Worm (Caenorhabditis elegans): ENCODE data around the gene K07E3.4.

The K07E3.4 gene

DNA sequence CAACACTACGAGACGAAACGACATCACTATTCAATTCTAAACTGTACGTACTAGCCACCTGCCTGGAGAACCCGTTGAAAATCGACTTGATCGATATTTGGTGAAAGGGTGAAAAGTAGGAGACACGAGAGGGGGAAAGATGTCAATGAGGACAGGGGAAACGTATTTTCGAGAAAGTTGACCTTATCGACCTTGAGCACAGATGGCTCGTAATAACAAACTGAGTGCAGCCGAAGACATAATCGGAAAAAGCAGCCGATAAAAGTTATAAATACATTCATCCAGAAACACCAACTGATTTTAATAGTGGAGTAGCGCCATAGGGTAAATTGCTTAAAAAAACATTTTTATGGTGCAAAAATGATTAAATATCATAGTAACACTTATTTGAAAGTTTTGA is 23.8 kb downstream of the K07E3.4 start:
- TF ChIP-seq unc-62 (GFP tag; optimal IDR thresholded peaks at IDR 0.05 in 1 of 2) (peak in 1 of 2 experiments; percentile 69), unc-62 (tag; optimal IDR thresholded peaks at IDR 0.05) (no peak), nhr-102 (tag; optimal IDR thresholded peaks at IDR 0.05) (no peak)

DNA sequence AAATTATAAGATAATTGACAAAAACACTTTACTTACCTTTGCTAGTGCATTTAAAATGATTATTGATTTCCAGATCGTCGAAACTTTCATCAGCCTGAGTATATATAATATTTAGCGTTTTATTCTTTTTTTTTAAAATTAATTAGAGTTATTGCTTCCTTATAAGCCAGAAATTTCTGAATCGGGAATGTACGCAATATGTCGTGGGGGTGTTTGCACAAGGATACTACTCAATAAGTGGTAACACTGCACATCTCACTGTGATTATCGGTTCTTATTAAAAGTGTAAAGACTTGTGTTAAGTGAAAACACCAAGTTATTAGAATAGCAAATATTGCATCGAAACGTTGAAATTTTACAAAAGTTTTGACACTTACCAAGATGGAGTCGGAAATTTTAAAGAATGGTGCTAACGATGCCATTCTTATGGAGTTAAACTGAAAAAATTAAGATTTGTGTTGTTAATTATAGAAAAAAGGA is 26.0 kb downstream of the K07E3.4 start, which contains the start of gene dim-1:
Gene dim-1 (minus strand): TSS at position 430 of the 480 bp plus-strand sequence.
- TF ChIP-seq ceh-32 (tag; optimal IDR thresholded peaks at IDR 0.05; ENCODE audit: poor library complexity) (no peak), aha-1 (tag) (peak; percentile 89)

DNA sequence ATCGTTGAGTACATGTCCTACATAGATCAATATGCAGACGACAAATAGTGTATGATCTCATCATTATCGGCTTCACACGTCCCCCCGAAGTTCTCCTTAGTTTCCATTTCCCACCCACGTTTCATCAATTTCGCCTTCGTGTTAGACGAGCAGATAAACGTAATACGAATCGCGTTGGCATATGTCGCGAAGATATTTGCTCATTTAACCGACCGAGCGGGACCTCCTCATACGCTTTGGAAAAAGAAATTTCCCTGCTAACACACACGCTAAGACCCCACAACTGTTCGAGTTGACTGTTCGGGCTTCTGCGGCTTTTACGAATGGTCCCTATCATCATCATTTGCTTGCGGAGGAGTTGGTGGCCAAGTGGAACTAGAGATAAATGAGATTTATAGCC is 29.3 kb downstream of the K07E3.4 start:
- no peak for TF ChIP-seq spr-3 (GFP tag; optimal IDR thresholded peaks at IDR 0.05)
- TF ChIP-seq mdt-29 (GFP tag; IDR thresholded peaks at IDR 0.05) = no peak
- TF ChIP-seq nhr-10 (tag; optimal IDR thresholded peaks at IDR 0.05) = no peak
- no peak for TF ChIP-seq unc-62 (GFP tag; optimal IDR thresholded peaks at IDR 0.05 in 1 of 2)
- TF ChIP-seq unc-62 (tag; optimal IDR thresholded peaks at IDR 0.05) = no peak
- no peak for TF ChIP-seq tra-1 (GFP tag; IDR thresholded peaks at IDR 0.05)
- no peak for TF ChIP-seq Y105C5A.15 (GFP tag; IDR thresholded peaks at IDR 0.05)
- no peak for TF ChIP-seq nhr-76 (tag; optimal IDR thresholded peaks at IDR 0.05)
- no peak for TF ChIP-seq mes-2 (tag; optimal IDR thresholded peaks at IDR 0.05; ENCODE audit: poor library complexity, severe bottlenecking)
- TF ChIP-seq saeg-2 (GFP tag; IDR thresholded peaks at IDR 0.05) = no peak
- TF ChIP-seq lin-39 (tag; optimal IDR thresholded peaks at IDR 0.05) = no peak

DNA sequence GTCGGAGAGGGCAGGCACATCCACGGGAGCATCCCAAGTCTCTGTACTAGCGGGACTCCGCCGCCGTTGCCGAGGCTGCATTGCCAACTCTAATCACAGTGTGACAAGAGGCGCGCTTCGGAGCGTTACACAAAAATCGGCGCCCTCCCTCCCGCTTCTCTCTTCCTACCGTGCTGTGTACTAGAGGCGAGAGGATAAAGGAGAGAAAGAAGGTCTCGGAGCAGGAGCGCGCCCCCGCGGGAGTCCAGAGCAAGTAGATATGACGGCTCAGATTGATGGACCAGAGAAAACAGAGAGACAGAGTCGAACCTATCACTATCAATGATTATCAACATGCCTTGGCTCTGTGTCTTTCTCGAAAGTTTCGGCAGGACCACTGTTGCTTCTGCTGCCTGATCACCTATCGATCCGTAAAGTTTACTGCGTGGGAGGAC is 30.8 kb downstream of the K07E3.4 start:
- TF ChIP-seq ctbp-1 (GFP tag; IDR thresholded peaks at IDR 0.05) (no peak), snpc-4 (tag; optimal IDR thresholded peaks at IDR 0.05) (no peak), daf-16 (GFP tag; optimal IDR thresholded peaks at IDR 0.05) (peak in 1 of 2 experiments; percentile 69), daf-16 (tag; optimal IDR thresholded peaks at IDR 0.05) (no peak), zip-2 (tag; optimal IDR thresholded peaks at IDR 0.05) (no peak), saeg-2 (GFP tag; IDR thresholded peaks at IDR 0.05) (no peak), dve-1 (tag; optimal IDR thresholded peaks at IDR 0.05; ENCODE audit: insufficient read depth) (no peak), nhr-42 (GFP tag; IDR thresholded peaks at IDR 0.05) (no peak), zfp-2 (tag; optimal IDR thresholded peaks at IDR 0.05) (no peak), F26F4.8 (GFP tag; conservative IDR thresholded peaks at IDR 0.05) (no peak), nhr-28 (tag; optimal IDR thresholded peaks at IDR 0.05) (no peak), ceh-82 (tag; optimal IDR thresholded peaks at IDR 0.05) (no peak), R02D3.7 (tag; optimal IDR thresholded peaks at IDR 0.05) (no peak), nhr-48 (tag; optimal IDR thresholded peaks at IDR 0.05) (no peak), pha-4 (GFP tag; IDR thresholded peaks at IDR 0.05) (no peak), pha-4 (tag; optimal IDR thresholded peaks at IDR 0.05) (no peak), lim-7 (GFP tag; IDR thresholded peaks at IDR 0.05) (no peak), daf-12 (tag; optimal IDR thresholded peaks at IDR 0.05) (no peak), egl-27 (tag; optimal IDR thresholded peaks at IDR 0.05) (no peak), mdl-1 (tag; optimal IDR thresholded peaks at IDR 0.05) (no peak), lin-39 (tag; optimal IDR thresholded peaks at IDR 0.05) (no peak), hif-1 (tag; optimal IDR thresholded peaks at IDR 0.05) (no peak), cey-2 (tag; optimal IDR thresholded peaks at IDR 0.05; ENCODE audit: borderline replicate concordance, insufficient read depth) (no peak), F44E2.7 (GFP tag; IDR thresholded peaks at IDR 0.05) (no peak), spr-1 (tag; optimal IDR thresholded peaks at IDR 0.05) (no peak), dmd-9 (GFP tag; IDR thresholded peaks at IDR 0.05) (no peak), tra-1 (GFP tag; IDR thresholded peaks at IDR 0.05) (no peak), nhr-10 (tag; optimal IDR thresholded peaks at IDR 0.05) (no peak), hlh-11 (tag; optimal IDR thresholded peaks at IDR 0.05) (peak; percentile 34), ztf-11 (tag; optimal IDR thresholded peaks at IDR 0.05) (no peak), unc-39 (tag; optimal IDR thresholded peaks at IDR 0.05) (no peak), set-16 (GFP tag; IDR thresholded peaks at IDR 0.05) (peak; percentile 83), madf-9 (GFP tag; conservative IDR thresholded peaks at IDR 0.05) (no peak), nhr-102 (tag; optimal IDR thresholded peaks at IDR 0.05) (no peak), lsy-2 (tag; optimal IDR thresholded peaks at IDR 0.05) (no peak), T20F7.1 (GFP tag; optimal IDR thresholded peaks at IDR 0.05) (no peak), Y75B8A.6 (GFP tag; IDR thresholded peaks at IDR 0.05) (no peak)

All from whole organism, L4 larva.